Fruit fly (Drosophila melanogaster) whole organism, embryonic: ENCODE measurements around the gene CG42536.

Experiments used
- Adf1 ChIP-seq: fragments of 200-800 bp; sonication (Bioruptor generic); IDR thresholded peaks from 2 replicates; pipeline ENCODE4 v1.3.6; 2022; ENCODE audit warnings: missing biosample characterization, missing genetic modification characterization
- CG4707 ChIP-seq: fragments of 200-800 bp; sonication (Bioruptor generic); optimal IDR thresholded peaks from 2 replicates; lab custom pipeline; 2018; ENCODE audit warnings: missing biosample characterization, mild to moderate bottlenecking, missing genetic modification characterization, moderate library complexity
- danr ChIP-seq: fragments of 200-800 bp; sonication (Bioruptor generic); IDR thresholded peaks from 2 replicates; pipeline ENCODE4 v1.3.6; 2022; ENCODE audit warnings: missing biosample characterization, missing genetic modification characterization
- hb ChIP-seq: fragments of 200-800 bp; sonication (Bioruptor generic); IDR thresholded peaks from 3 replicates; pipeline ENCODE4 v1.3.6; 2022; ENCODE audit warnings: missing biosample characterization, missing genetic modification characterization; ENCODE audit not compliant: partially characterized antibody
- psq ChIP-seq: fragments of 200-800 bp; sonication (Bioruptor generic); optimal IDR thresholded peaks from 2 replicates; lab custom pipeline; 2017; ENCODE audit warnings: missing biosample characterization, missing genetic modification characterization
- sens-2 ChIP-seq: fragments of 200-800 bp; sonication (Bioruptor generic); IDR thresholded peaks from 2 replicates; pipeline ENCODE4 v1.3.6; 2022; ENCODE audit warnings: missing biosample characterization, missing genetic modification characterization
- tgo ChIP-seq: fragments of 200-800 bp; sonication (Bioruptor generic); IDR thresholded peaks from 3 replicates; pipeline ENCODE4 v1.3.6; 2022; ENCODE audit warnings: missing biosample characterization, missing genetic modification characterization

dm6 chr3L:10625499-10625898 lies 4.4 kb downstream of the CG42536 start, which contains the start of gene CG43127:
- TF ChIP-seq psq: no peak
- TF ChIP-seq tgo (GFP tag; lab: Robert Waterston, UW): no peak
- no peak for TF ChIP-seq hb (GFP tag; lab: Robert Waterston, UW)
- no peak for TF ChIP-seq CG4707 (GFP tag; lab: Kevin White, UChicago)
- TF ChIP-seq danr (GFP tag; lab: Robert Waterston, UW): no peak
- TF ChIP-seq Adf1 (GFP tag; lab: Robert Waterston, UW): no peak
- no peak for TF ChIP-seq sens-2 (GFP tag; lab: Robert Waterston, UW)
